Worm (Caenorhabditis elegans): ENCODE results near the gene nhr-149.

DNA sequence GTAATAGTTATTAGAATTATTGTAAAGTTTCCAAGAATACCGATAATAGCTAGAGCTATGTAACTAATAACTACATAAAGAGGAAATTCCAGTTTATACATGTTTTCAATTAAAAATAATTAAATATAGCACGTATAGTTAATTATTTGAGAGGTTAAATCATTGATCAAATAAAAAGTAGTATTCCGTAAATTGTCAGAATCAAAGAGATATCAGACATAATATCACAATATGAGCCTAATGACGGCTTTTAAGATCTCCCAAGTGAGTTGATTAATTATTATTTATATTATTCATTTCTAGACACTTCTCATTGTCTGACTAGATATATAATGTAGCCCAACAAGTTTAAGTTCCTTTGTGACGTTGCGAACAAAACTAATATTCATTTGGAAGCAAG, 29.9 kb upstream of the nhr-149 start, which contains the start of gene srsx-24:
- no peak for TF ChIP-seq cog-1 (tag; optimal IDR thresholded peaks at IDR 0.05)
- TF ChIP-seq ztf-23 (GFP tag; IDR thresholded peaks at IDR 0.05) = no peak
- no peak for TF ChIP-seq flt-1 (GFP tag; IDR thresholded peaks at IDR 0.05)
- no peak for TF ChIP-seq med-1 (GFP tag; optimal IDR thresholded peaks at IDR 0.05; ENCODE audit: insufficient read depth)
- no peak for TF ChIP-seq klf-2 (GFP tag; conservative IDR thresholded peaks at IDR 0.05)

All from whole organism, midembryonic.